Worm (Caenorhabditis elegans): ENCODE results near the gene srxa-14.

srxa-14 gene

DNA sequence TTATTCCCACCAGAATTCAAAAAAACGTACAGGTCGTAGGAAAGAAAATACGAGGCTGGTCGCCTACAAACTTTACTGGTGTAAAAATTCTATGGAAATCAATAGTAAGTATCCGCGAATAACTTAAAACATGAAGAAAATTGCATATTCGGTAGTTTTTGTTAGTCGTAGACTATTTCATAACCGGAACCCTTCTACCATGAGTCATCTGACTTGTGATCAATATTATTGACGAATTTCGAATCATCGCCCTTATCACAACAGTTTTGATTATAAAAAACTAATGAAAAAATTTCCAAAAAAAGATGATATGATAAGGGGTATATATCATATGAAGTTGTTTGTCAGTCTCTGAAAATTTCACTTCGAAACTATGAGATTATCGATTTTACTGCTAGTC is 20.6 kb downstream of the srxa-14 start, which contains the start of gene W01F3.2:
Gene W01F3.2 (plus strand): TSS at position 301 of the 400 bp plus-strand sequence.
- TF ChIP-seq nhr-12 (tag; optimal IDR thresholded peaks at IDR 0.05) (no peak), unc-39 (tag; optimal IDR thresholded peaks at IDR 0.05) (no peak), mbf-1 (tag; optimal IDR thresholded peaks at IDR 0.05) (no peak), ceh-82 (tag; optimal IDR thresholded peaks at IDR 0.05) (no peak), fos-1 (tag; optimal IDR thresholded peaks at IDR 0.05) (peak; percentile 17), aly-2 (tag; optimal IDR thresholded peaks at IDR 0.05) (no peak), zag-1 (tag; optimal IDR thresholded peaks at IDR 0.05) (no peak), C34F6.9 (tag; optimal IDR thresholded peaks at IDR 0.05) (no peak), crh-2 (tag; optimal IDR thresholded peaks at IDR 0.05) (peak; percentile 12), elt-1 (tag; optimal IDR thresholded peaks at IDR 0.05) (no peak), ztf-11 (tag; optimal IDR thresholded peaks at IDR 0.05) (no peak), lsy-2 (tag; optimal IDR thresholded peaks at IDR 0.05) (no peak), peb-1 (tag; optimal IDR thresholded peaks at IDR 0.05) (no peak), elt-3 (tag; optimal IDR thresholded peaks at IDR 0.05) (no peak)

DNA sequence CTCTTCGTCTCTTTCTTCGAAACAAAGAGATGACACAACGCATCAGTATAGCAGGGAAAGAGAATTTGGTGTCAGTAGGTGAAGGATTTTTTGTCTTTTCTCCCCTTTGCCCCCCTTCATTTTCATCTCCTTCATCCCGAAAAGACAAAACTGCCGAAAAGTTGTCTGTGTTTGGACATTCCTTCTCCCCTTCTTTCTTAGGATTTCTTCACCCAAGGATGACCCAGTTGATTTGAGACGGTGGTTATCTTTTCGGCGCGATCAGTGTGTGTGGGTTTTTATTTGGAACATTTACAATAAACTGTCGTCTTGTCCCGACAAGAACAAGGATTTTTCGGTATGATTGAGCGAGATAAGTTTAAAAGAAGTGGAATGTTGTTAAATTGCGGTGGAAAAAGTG is 23.1 kb downstream of the srxa-14 start:
- TF ChIP-seq nhr-21 (tag; optimal IDR thresholded peaks at IDR 0.05) (peak; percentile 12), lin-39 (tag; optimal IDR thresholded peaks at IDR 0.05) (no peak), F13H6.1 (tag; optimal IDR thresholded peaks at IDR 0.05) (no peak), gmeb-1 (tag; optimal IDR thresholded peaks at IDR 0.05) (no peak), dmd-4 (tag; optimal IDR thresholded peaks at IDR 0.05) (no peak), nhr-23 (tag; optimal IDR thresholded peaks at IDR 0.05) (no peak), alr-1 (tag; optimal IDR thresholded peaks at IDR 0.05) (no peak), R02D3.7 (tag; optimal IDR thresholded peaks at IDR 0.05) (no peak), lin-13 (GFP tag; optimal IDR thresholded peaks at IDR 0.05) (no peak), nhr-10 (tag; optimal IDR thresholded peaks at IDR 0.05) (no peak), fos-1 (tag; optimal IDR thresholded peaks at IDR 0.05) (no peak), ceh-82 (tag; optimal IDR thresholded peaks at IDR 0.05) (no peak), crh-2 (tag; optimal IDR thresholded peaks at IDR 0.05) (no peak), nhr-129 (tag; optimal IDR thresholded peaks at IDR 0.05) (no peak), elt-1 (tag; optimal IDR thresholded peaks at IDR 0.05) (peak; percentile 32)

DNA sequence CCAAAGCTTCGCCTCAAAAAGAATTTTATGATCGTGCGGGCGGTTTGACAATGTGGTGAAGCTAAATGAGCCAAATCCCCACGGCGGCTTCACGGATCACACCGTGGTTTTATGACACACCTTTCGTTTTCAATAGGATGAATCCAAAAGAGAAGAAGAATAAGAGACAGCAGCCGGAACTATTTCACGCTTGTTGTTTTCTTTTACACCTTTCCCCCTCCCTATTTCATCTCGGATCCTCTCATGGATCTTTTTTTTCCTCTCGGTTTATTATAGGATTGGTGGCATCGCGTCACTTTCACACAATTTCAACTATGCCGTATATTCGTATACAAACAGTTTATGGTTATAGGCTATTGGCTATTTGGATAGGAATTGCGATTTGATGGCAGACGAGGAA is 24.3 kb downstream of the srxa-14 start:
- TF ChIP-seq elt-3 (tag; optimal IDR thresholded peaks at IDR 0.05) (no peak), gmeb-1 (tag; optimal IDR thresholded peaks at IDR 0.05) (no peak), fos-1 (tag; optimal IDR thresholded peaks at IDR 0.05) (no peak), unc-55 (GFP tag; optimal IDR thresholded peaks at IDR 0.05) (no peak), lin-11 (tag; optimal IDR thresholded peaks at IDR 0.05) (no peak)

DNA sequence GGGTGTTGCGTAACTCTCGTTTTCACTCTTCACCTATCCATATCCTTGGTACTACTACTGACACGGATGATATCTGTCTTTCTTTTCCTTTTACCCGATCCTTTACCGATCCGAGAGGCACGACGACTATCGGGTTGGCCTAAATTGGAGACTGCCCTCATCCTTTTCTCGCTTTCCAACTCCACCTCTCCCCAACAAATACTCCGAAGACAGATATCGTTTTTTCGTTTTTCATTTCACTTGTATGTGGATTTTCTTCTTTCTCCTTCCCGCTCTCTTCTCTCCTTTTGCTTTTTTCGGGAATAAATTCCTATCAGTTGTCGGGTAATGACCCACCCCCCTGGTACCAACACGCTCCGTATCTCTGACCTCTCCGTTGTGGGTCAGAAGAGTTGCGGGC is 25.5 kb downstream of the srxa-14 start:
- TF ChIP-seq ZK546.5 (tag; optimal IDR thresholded peaks at IDR 0.05), result no peak
- peak; percentile 11 for TF ChIP-seq blmp-1 (tag; optimal IDR thresholded peaks at IDR 0.05; ENCODE audit: insufficient read depth)
- TF ChIP-seq ztf-11 (tag; optimal IDR thresholded peaks at IDR 0.05), result no peak
- TF ChIP-seq nhr-21 (tag; optimal IDR thresholded peaks at IDR 0.05), result peak; percentile 31
- no peak for TF ChIP-seq mdl-1 (tag; optimal IDR thresholded peaks at IDR 0.05)
- no peak for TF ChIP-seq C34F6.9 (tag; optimal IDR thresholded peaks at IDR 0.05)
- no peak for TF ChIP-seq lsy-2 (tag; optimal IDR thresholded peaks at IDR 0.05)

DNA sequence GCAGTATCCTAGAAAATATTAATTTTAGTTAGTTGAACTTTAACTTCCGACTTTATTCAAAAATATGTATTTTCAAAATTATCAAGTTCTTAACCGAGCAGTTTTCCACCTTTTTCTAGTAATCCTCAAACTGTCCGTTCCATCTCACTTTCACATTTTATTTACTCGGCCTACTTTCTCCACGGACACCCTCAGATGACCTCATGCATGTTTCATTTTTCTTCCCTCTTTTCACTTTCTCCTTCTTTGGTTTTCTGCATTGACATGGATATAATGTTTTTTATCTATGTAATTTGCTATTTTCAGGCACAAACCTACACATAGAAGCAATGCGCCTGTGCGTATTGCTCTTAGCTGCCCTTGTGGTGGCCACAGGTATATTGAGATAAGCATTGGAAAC is 27.5 kb downstream of the srxa-14 start, which contains the start of gene mlt-11:
Gene mlt-11 (plus strand): TSS at position 301 of the 400 bp plus-strand sequence.
- TF ChIP-seq mdl-1 (tag; optimal IDR thresholded peaks at IDR 0.05) (no peak), zag-1 (tag; optimal IDR thresholded peaks at IDR 0.05) (no peak), blmp-1 (tag; optimal IDR thresholded peaks at IDR 0.05; ENCODE audit: insufficient read depth) (peak; percentile 26), skn-1 (tag; optimal IDR thresholded peaks at IDR 0.05) (no peak), sma-9 (GFP tag; optimal IDR thresholded peaks at IDR 0.05) (no peak), sma-9 (tag; optimal IDR thresholded peaks at IDR 0.05) (no peak), nhr-10 (tag; optimal IDR thresholded peaks at IDR 0.05) (no peak)

ce11 chrV:20670625-20671024 is 31.2 kb downstream of the srxa-14 start:
- TF ChIP-seq nhr-10 (tag; optimal IDR thresholded peaks at IDR 0.05) (no peak), alr-1 (tag; optimal IDR thresholded peaks at IDR 0.05) (no peak), crh-2 (tag; optimal IDR thresholded peaks at IDR 0.05) (no peak), nhr-237 (tag; optimal IDR thresholded peaks at IDR 0.05) (no peak), peb-1 (tag; optimal IDR thresholded peaks at IDR 0.05) (no peak)
